Worm (Caenorhabditis elegans) whole organism, L4 larva: ENCODE results near the gene mpst-1.

Source experiments
- D1046.2 ChIP-seq: fragments of 200-800 bp; sonication (Bioruptor generic); IDR thresholded peaks from 2 replicates; pipeline ENCODE4 v1.3.6; 2022; ENCODE audit warnings: missing genetic modification characterization, missing compliant biosample characterization
- F10B5.3 ChIP-seq: sonication (generic microtip); optimal IDR thresholded peaks from 2 replicates; lab custom pipeline; 2016; ENCODE audit warnings: mild to moderate bottlenecking, missing genetic modification characterization, missing compliant biosample characterization
- F49E8.2 ChIP-seq: sonication (generic microtip); optimal IDR thresholded peaks from 2 replicates; lab custom pipeline; 2016; ENCODE audit warnings: missing compliant biosample characterization, mild to moderate bottlenecking, missing genetic modification characterization, borderline replicate concordance
- Y75B8A.6 ChIP-seq: fragments of 200-800 bp; sonication (Bioruptor generic); IDR thresholded peaks from 2 replicates; pipeline ENCODE4 v1.3.6; 2022; ENCODE audit warnings: missing genetic modification reagents, missing genetic modification characterization, missing compliant biosample characterization
- ZK546.5 ChIP-seq, 2 experiments: sonication (generic microtip); optimal IDR thresholded peaks; 2 replicates each; lab custom pipeline; 2017; ENCODE audit warnings: missing biosample characterization in 2 of 2, missing genetic modification characterization in 2 of 2
- aha-1 ChIP-seq: fragments of 150-350 bp; peaks from one replicate; lab custom pipeline; 2014; ENCODE audit warnings: missing biosample characterization, missing genetic modification characterization
- ceh-20 ChIP-seq: fragments of 200-800 bp; sonication (Bioruptor generic); IDR thresholded peaks from 2 replicates; pipeline ENCODE4 v1.3.6; 2022; ENCODE audit warnings: missing genetic modification reagents, missing genetic modification characterization, missing compliant biosample characterization
- ceh-28 ChIP-seq: fragments of 150-350 bp; optimal IDR thresholded peaks from 2 replicates; lab custom pipeline; 2014; ENCODE audit warnings: missing biosample characterization, missing genetic modification reagents, missing genetic modification characterization
- ceh-32 ChIP-seq: sonication (generic microtip); optimal IDR thresholded peaks from 2 replicates; lab custom pipeline; 2016; ENCODE audit warnings: mild to moderate bottlenecking, missing genetic modification characterization, missing compliant biosample characterization; ENCODE audit not compliant: poor library complexity
- ceh-82 ChIP-seq: sonication (generic microtip); optimal IDR thresholded peaks from 2 replicates; lab custom pipeline; 2017; ENCODE audit warnings: missing biosample characterization, missing genetic modification characterization
- ctbp-1 ChIP-seq: fragments of 200-800 bp; sonication (Bioruptor generic); IDR thresholded peaks from 2 replicates; pipeline ENCODE4 v1.3.6; 2022; ENCODE audit warnings: missing genetic modification reagents, missing genetic modification characterization, missing compliant biosample characterization
- daf-12 ChIP-seq: fragments of 150-350 bp; optimal IDR thresholded peaks from 2 replicates; lab custom pipeline; 2014; ENCODE audit warnings: missing biosample characterization, missing genetic modification reagents, missing genetic modification characterization
- dmd-6 ChIP-seq: fragments of 200-800 bp; sonication (Bioruptor generic); IDR thresholded peaks from 2 replicates; pipeline ENCODE4 v1.3.6; 2022; ENCODE audit warnings: missing genetic modification reagents, missing genetic modification characterization, missing compliant biosample characterization
- duxl-1 ChIP-seq: sonication (generic microtip); optimal IDR thresholded peaks from 2 replicates; lab custom pipeline; 2016; ENCODE audit warnings: mild to moderate bottlenecking, missing genetic modification characterization, moderate library complexity, missing compliant biosample characterization; ENCODE audit not compliant: poor library complexity
- egl-27 ChIP-seq: sonication (generic microtip); optimal IDR thresholded peaks from 3 replicates; lab custom pipeline; 2017; ENCODE audit warnings: missing biosample characterization, missing genetic modification reagents, missing genetic modification characterization
- egl-43 ChIP-seq: fragments of 200-800 bp; sonication (Bioruptor generic); IDR thresholded peaks from 2 replicates; pipeline ENCODE4 v1.3.6; 2022; ENCODE audit warnings: missing genetic modification reagents, missing genetic modification characterization, missing compliant biosample characterization
- hlh-11 ChIP-seq: fragments of 200-800 bp; sonication (Bioruptor generic); optimal IDR thresholded peaks from 2 replicates; lab custom pipeline; 2018; ENCODE audit warnings: mild to moderate bottlenecking, missing genetic modification characterization, missing compliant biosample characterization
- hlh-30 ChIP-seq: sonication (generic microtip); optimal IDR thresholded peaks from 2 replicates; lab custom pipeline; 2017; ENCODE audit warnings: antibody characterized with exemption, mild to moderate bottlenecking, missing genetic modification characterization, missing compliant biosample characterization; ENCODE audit not compliant: insufficient read depth
- jun-1 ChIP-seq: fragments of 150-350 bp; optimal IDR thresholded peaks from 2 replicates; lab custom pipeline; 2014; ENCODE audit warnings: missing biosample characterization, missing genetic modification reagents, missing genetic modification characterization
- lin-1 ChIP-seq: fragments of 200-800 bp; sonication (Bioruptor generic); IDR thresholded peaks from 2 replicates; pipeline ENCODE4 v1.3.6; 2022; ENCODE audit warnings: missing genetic modification reagents, missing genetic modification characterization, missing compliant biosample characterization
- lin-13 ChIP-seq: fragments of 150-350 bp; optimal IDR thresholded peaks from 2 replicates; lab custom pipeline; 2014; ENCODE audit warnings: missing biosample characterization, missing genetic modification reagents, missing genetic modification characterization
- lsy-2 ChIP-seq, 2 experiments: fragments of 150-350 bp in 1 of 2; sonication (generic microtip) in 1 of 2; optimal IDR thresholded peaks; 2 replicates each; lab custom pipeline; 2014 to 2017; ENCODE audit warnings: missing biosample characterization in 2 of 2, missing genetic modification characterization in 2 of 2
- madf-5 ChIP-seq, 2 experiments: fragments of 200-800 bp; sonication (Bioruptor generic); IDR thresholded peaks; 2 replicates each; pipeline ENCODE4 v1.3.6; 2022; ENCODE audit warnings: missing compliant biosample characterization in 2 of 2, missing genetic modification characterization in 2 of 2
- madf-9 ChIP-seq: fragments of 200-800 bp; sonication (Bioruptor generic); conservative IDR thresholded peaks from 2 replicates; pipeline ENCODE4 v1.3.6; 2022; ENCODE audit warnings: missing genetic modification reagents, missing genetic modification characterization, missing compliant biosample characterization
- mep-1 ChIP-seq: fragments of 150-350 bp; sonication (generic microtip); optimal IDR thresholded peaks from 3 replicates; lab custom pipeline; 2014; ENCODE audit warnings: missing biosample characterization, missing genetic modification characterization
- mes-2 ChIP-seq: sonication (generic microtip); optimal IDR thresholded peaks from 2 replicates; lab custom pipeline; 2016; ENCODE audit warnings: missing genotype, mild to moderate bottlenecking, missing genetic modification characterization, missing compliant biosample characterization; ENCODE audit not compliant: poor library complexity, severe bottlenecking
- mxl-3 ChIP-seq: fragments of 200-800 bp; sonication (Bioruptor generic); optimal IDR thresholded peaks from 2 replicates; lab custom pipeline; 2018; ENCODE audit warnings: mild to moderate bottlenecking, missing genetic modification characterization, missing compliant biosample characterization
- nhr-102 ChIP-seq: sonication (generic microtip); optimal IDR thresholded peaks from 2 replicates; lab custom pipeline; 2016; ENCODE audit warnings: mild to moderate bottlenecking, missing genetic modification characterization, moderate library complexity, missing compliant biosample characterization
- nhr-237 ChIP-seq: sonication (generic microtip); optimal IDR thresholded peaks from 2 replicates; lab custom pipeline; 2017; ENCODE audit warnings: missing biosample characterization, missing genetic modification characterization
- nhr-28 ChIP-seq: fragments of 150-350 bp; optimal IDR thresholded peaks from 2 replicates; lab custom pipeline; 2014; ENCODE audit warnings: missing biosample characterization, missing genetic modification characterization
- nhr-41 ChIP-seq: fragments of 200-800 bp; sonication (Bioruptor generic); IDR thresholded peaks from 2 replicates; pipeline ENCODE4 v1.3.6; 2022; ENCODE audit warnings: missing genetic modification reagents, missing genetic modification characterization, missing compliant biosample characterization
- nhr-42 ChIP-seq: fragments of 200-800 bp; sonication (Bioruptor generic); IDR thresholded peaks from 2 replicates; pipeline ENCODE4 v1.3.6; 2022; ENCODE audit warnings: missing genetic modification characterization, missing compliant biosample characterization
- nhr-77 ChIP-seq: fragments of 150-350 bp; optimal IDR thresholded peaks from 2 replicates; lab custom pipeline; 2014; ENCODE audit warnings: missing biosample characterization, missing genetic modification characterization
- pha-4 ChIP-seq, 2 experiments: fragments of 150-350 bp in 1 of 2; fragments of 200-800 bp in 1 of 2; sonication (Bioruptor generic) in 1 of 2; IDR thresholded peaks in 1 of 2; optimal IDR thresholded peaks in 1 of 2; 2 replicates each; pipeline versions ENCODE4 v1.3.6 to Lab custom; 2014 to 2022; ENCODE audit warnings: missing genetic modification characterization in 2 of 2, missing genetic modification reagents in 2 of 2, missing biosample characterization in 1 of 2, missing compliant biosample characterization in 1 of 2
- rbr-2 ChIP-seq: sonication (generic microtip); optimal IDR thresholded peaks from 2 replicates; lab custom pipeline; 2016; ENCODE audit warnings: missing genotype, missing genetic modification characterization, missing compliant biosample characterization
- sdz-12 ChIP-seq: fragments of 200-800 bp; sonication (Bioruptor generic); optimal IDR thresholded peaks from 2 replicates; lab custom pipeline; 2018; ENCODE audit warnings: mild to moderate bottlenecking, missing genetic modification characterization, missing compliant biosample characterization
- snpc-4 ChIP-seq: fragments of 150-350 bp; optimal IDR thresholded peaks from 2 replicates; lab custom pipeline; 2014; ENCODE audit warnings: missing biosample characterization, missing genetic modification characterization
- spr-1 ChIP-seq: sonication (generic microtip); optimal IDR thresholded peaks from 2 replicates; lab custom pipeline; 2016; ENCODE audit warnings: mild to moderate bottlenecking, missing genetic modification characterization, missing compliant biosample characterization
- spr-3 ChIP-seq: fragments of 200-800 bp; sonication (Bioruptor generic); optimal IDR thresholded peaks from 2 replicates; lab custom pipeline; 2018; ENCODE audit warnings: mild to moderate bottlenecking, missing genetic modification characterization, missing compliant biosample characterization
- unc-62 ChIP-seq, 3 experiments: fragments of 150-350 bp in 1 of 3; sonication (generic microtip); optimal IDR thresholded peaks in 2 of 3; peaks in 1 of 3; 1 replicate in 1 of 3; 2 replicates in 2 of 3; lab custom pipeline; 2014 to 2017; ENCODE audit warnings: missing biosample characterization in 3 of 3, missing genetic modification characterization in 3 of 3, missing genetic modification reagents in 3 of 3, missing genotype in 1 of 3
- zfp-3 ChIP-seq: fragments of 200-800 bp; sonication (Bioruptor generic); conservative IDR thresholded peaks from 2 replicates; pipeline ENCODE4 v1.3.6; 2022; ENCODE audit warnings: missing genetic modification reagents, missing genetic modification characterization, missing compliant biosample characterization
- zip-11 ChIP-seq: fragments of 200-800 bp; sonication (Bioruptor generic); IDR thresholded peaks from 2 replicates; pipeline ENCODE4 v1.3.6; 2022; ENCODE audit warnings: missing genetic modification characterization, missing compliant biosample characterization
- zip-2 ChIP-seq: fragments of 150-350 bp; optimal IDR thresholded peaks from 2 replicates; lab custom pipeline; 2014; ENCODE audit warnings: missing biosample characterization, missing genetic modification characterization
- ztf-7 ChIP-seq: fragments of 150-350 bp; optimal IDR thresholded peaks from 2 replicates; lab custom pipeline; 2014; ENCODE audit warnings: missing biosample characterization, missing genetic modification characterization

mpst-1 gene

ce11 chrV:11782809-11783440 is 43.9 kb downstream of the mpst-1 start, which contains the start of gene F55A11.11 (continued):
- TF ChIP-seq jun-1, result peak; percentile 14
- TF ChIP-seq duxl-1, result peak; percentile 84
- peak; percentile 76 for TF ChIP-seq F10B5.3 (tag; lab: Kevin White, UChicago)
- peak; percentile 79 for TF ChIP-seq spr-3
- TF ChIP-seq ceh-82 (tag; lab: Kevin White, UChicago), result no peak
- no peak for TF ChIP-seq snpc-4 (tag; lab: Kevin White, UChicago)
- TF ChIP-seq ZK546.5 (tag; optimal IDR thresholded peaks at IDR 0.05; lab: Kevin White, UChicago), result no peak
- peak; percentile 90 for TF ChIP-seq madf-9 (GFP tag; lab: Robert Waterston, UW)
- peak; percentile 95 for TF ChIP-seq ctbp-1 (GFP tag; lab: Robert Waterston, UW)
- TF ChIP-seq lsy-2 (tag; optimal IDR thresholded peaks at IDR 0.05; lab: Kevin White, UChicago), result peak in 1 of 2 experiments; percentile 79
- TF ChIP-seq ceh-28, result no peak
- peak; percentile 87 for TF ChIP-seq lin-13 (GFP tag; lab: Kevin White, UChicago)
- TF ChIP-seq mes-2 (tag; lab: Kevin White, UChicago), result peak; percentile 80
- peak; percentile 90 to 91 for TF ChIP-seq madf-5 (GFP tag; IDR thresholded peaks at IDR 0.05; lab: Robert Waterston, UW)
- TF ChIP-seq nhr-41 (GFP tag; lab: Robert Waterston, UW), result peak; percentile 97

ce11 chrV:11779810-11780209 is 47.1 kb downstream of the mpst-1 start:
- TF ChIP-seq sdz-12 (no peak), nhr-41 (GFP tag; lab: Robert Waterston, UW) (no peak), ceh-20 (GFP tag; lab: Robert Waterston, UW) (0 out of 2 replicates have a peak, but pooled peaks have one; percentile 57), hlh-11 (tag; lab: Kevin White, UChicago) (no peak), lsy-2 (tag; optimal IDR thresholded peaks at IDR 0.05; lab: Kevin White, UChicago) (peak in 1 of 2 experiments; percentile 19), egl-43 (no peak), aha-1 (tag; lab: Kevin White, UChicago) (no peak), unc-62 (GFP tag; optimal IDR thresholded peaks at IDR 0.05 in 1 of 2; lab: Kevin White, UChicago) (peak in 1 of 2 experiments; percentile 97), unc-62 (tag; optimal IDR thresholded peaks at IDR 0.05; lab: Kevin White, UChicago) (no peak), lin-1 (GFP tag; lab: Robert Waterston, UW) (no peak), ceh-32 (tag; lab: Kevin White, UChicago) (no peak), jun-1 (no peak), pha-4 (GFP tag; IDR thresholded peaks at IDR 0.05; lab: Robert Waterston, UW) (no peak), pha-4 (tag; optimal IDR thresholded peaks at IDR 0.05; lab: Kevin White, UChicago) (no peak), nhr-28 (tag; lab: Kevin White, UChicago) (peak; percentile 15), mxl-3 (GFP tag; lab: Kevin White, UChicago) (no peak)

- TF ChIP-seq hlh-30 (tag; lab: Kevin White, UChicago), result peak; percentile 6
- TF ChIP-seq lin-13 (GFP tag; lab: Kevin White, UChicago), result no peak
These were observed 47.6 kb downstream of the mpst-1 start for ce11 chrV:11779310-11779709.

- TF ChIP-seq nhr-237 (tag; lab: Kevin White, UChicago), result no peak
- TF ChIP-seq zip-2, result no peak
- TF ChIP-seq daf-12 (tag; lab: Kevin White, UChicago), result no peak
- no peak for TF ChIP-seq ztf-7
- no peak for TF ChIP-seq rbr-2 (tag; lab: Kevin White, UChicago)
- TF ChIP-seq ceh-32 (tag; lab: Kevin White, UChicago), result no peak
- no peak for TF ChIP-seq ctbp-1 (GFP tag; lab: Robert Waterston, UW)
- peak; percentile 44 for TF ChIP-seq mep-1
- no peak for TF ChIP-seq nhr-102
- TF ChIP-seq egl-27 (tag; lab: Kevin White, UChicago), result no peak
- TF ChIP-seq Y75B8A.6, result no peak
- no peak for TF ChIP-seq nhr-42 (GFP tag; lab: Robert Waterston, UW)
- TF ChIP-seq nhr-77, result no peak
- TF ChIP-seq zip-11, result no peak
- no peak for TF ChIP-seq D1046.2
- TF ChIP-seq F49E8.2 (tag; lab: Kevin White, UChicago), result no peak
- TF ChIP-seq hlh-30 (tag; lab: Kevin White, UChicago), result peak; percentile 32
- TF ChIP-seq spr-1, result no peak
- TF ChIP-seq dmd-6 (GFP tag; lab: Robert Waterston, UW), result peak; percentile 58
- TF ChIP-seq zfp-3 (GFP tag; lab: Robert Waterston, UW), result no peak
These were observed 49.0 kb downstream of the mpst-1 start for ce11 chrV:11777846-11778245.
